Fruit fly (Drosophila melanogaster) whole organism, wandering third instar larva: Measurements from ENCODE around the gene Gr22d.

Source experiments
- Dfd ChIP-seq: fragments of >200 bp; optimal IDR thresholded peaks from 2 replicates; lab custom pipeline; 2017; ENCODE audit warnings: missing biosample characterization, missing genetic modification characterization
- GATAd ChIP-seq: sonication (Bioruptor generic); optimal IDR thresholded peaks from 2 replicates; lab custom pipeline; 2016; ENCODE audit warnings: missing biosample characterization, missing genetic modification characterization
- Hr78 ChIP-seq: fragments of >200 bp; optimal IDR thresholded peaks from 2 replicates; lab custom pipeline; 2017; ENCODE audit warnings: missing biosample characterization, missing genetic modification characterization

- no peak for TF ChIP-seq GATAd (GFP tag; lab: Kevin White, UChicago)
- no peak for TF ChIP-seq Dfd
- no peak for TF ChIP-seq Hr78
Observed at dm6 chr2L:1790261-1790660, at the start of gene Gr22d.
